Fruit fly (Drosophila melanogaster) whole organism: ENCODE results near the gene CG14362.

ENCODE experiments used
- CG8478 ChIP-seq: fragments of >200 bp; optimal IDR thresholded peaks from 2 replicates; lab custom pipeline; 2018; ENCODE audit warnings: inconsistent platforms
- EcR ChIP-seq, 2 experiments: fragments of >200 bp; optimal IDR thresholded peaks; 2 replicates each; lab custom pipeline; 2017; ENCODE audit warnings: missing biosample characterization in 2 of 2, missing genetic modification characterization in 2 of 2, missing genetic modification reagents in 2 of 2

DNA sequence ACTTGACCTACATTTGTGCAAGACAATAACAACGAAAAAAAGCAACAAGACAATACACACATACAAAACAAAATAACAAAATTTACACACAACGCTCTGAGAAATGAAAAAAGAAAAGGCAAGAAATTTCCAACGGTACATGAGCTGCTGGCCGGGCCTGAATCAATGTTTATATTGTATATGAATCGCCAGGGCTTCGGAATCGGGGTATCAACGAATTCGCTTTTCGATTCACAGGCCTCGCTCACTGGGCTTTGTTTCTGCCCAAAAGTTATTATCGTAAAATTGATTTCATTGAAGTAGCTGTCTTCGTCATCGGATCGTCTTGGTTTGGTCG lies 38.9 kb downstream of the CG14362 start:
- TF ChIP-seq EcR (GFP tag; optimal IDR thresholded peaks at IDR 0.05; lab: Kevin White, UChicago) (no peak), CG8478 (lab: Kevin White, UChicago) (no peak)
